Worm (Caenorhabditis elegans): ENCODE data around the gene F43H9.3.

ce11 chrV:8028825-8029489 lies 4.2 kb upstream of the F43H9.3 start, which contains the start of gene oma-2:
- TF ChIP-seq unc-86 (tag; optimal IDR thresholded peaks at IDR 0.05) (no peak), nfya-1 (tag; optimal IDR thresholded peaks at IDR 0.05) (no peak), pha-2 (tag; optimal IDR thresholded peaks at IDR 0.05) (no peak), madf-2 (tag; optimal IDR thresholded peaks at IDR 0.05) (no peak), pha-4 (tag; optimal IDR thresholded peaks at IDR 0.05) (no peak), F13H6.1 (tag; optimal IDR thresholded peaks at IDR 0.05) (no peak), ceh-9 (tag; optimal IDR thresholded peaks at IDR 0.05) (no peak), dve-1 (tag; optimal IDR thresholded peaks at IDR 0.05) (no peak)
